Worm (Caenorhabditis elegans): ENCODE data around the gene usp-14.

- TF ChIP-seq madf-2 (tag; optimal IDR thresholded peaks at IDR 0.05), result no peak
- no peak for TF ChIP-seq pqm-1 (tag; optimal IDR thresholded peaks at IDR 0.05)
- TF ChIP-seq ama-1 (optimal IDR thresholded peaks at IDR 0.05), result no peak
- TF ChIP-seq ceh-34 (tag; optimal IDR thresholded peaks at IDR 0.05), result no peak
- TF ChIP-seq ceh-9 (tag; optimal IDR thresholded peaks at IDR 0.05), result no peak
- TF ChIP-seq unc-55 (GFP tag; optimal IDR thresholded peaks at IDR 0.05), result no peak
- TF ChIP-seq nhr-11 (tag; optimal IDR thresholded peaks at IDR 0.05), result no peak
- TF ChIP-seq F13H6.1 (tag; optimal IDR thresholded peaks at IDR 0.05), result no peak
- no peak for TF ChIP-seq ets-4 (tag; optimal IDR thresholded peaks at IDR 0.05)
- TF ChIP-seq pha-4 (tag; optimal IDR thresholded peaks at IDR 0.05), result no peak
- TF ChIP-seq fax-1 (tag; optimal IDR thresholded peaks at IDR 0.05), result no peak
- no peak for TF ChIP-seq hlh-30 (tag; optimal IDR thresholded peaks at IDR 0.05; ENCODE audit: insufficient read depth)
- no peak for TF ChIP-seq sox-4 (tag; optimal IDR thresholded peaks at IDR 0.05)
Observed at ce11 chrII:14495341-14495740, 6.9 kb upstream of the usp-14 start.
